Fruit fly (Drosophila melanogaster) whole organism, wandering third instar larva: ENCODE results near the gene Pex10.

ENCODE experiments used
- Abd-B ChIP-seq: fragments of >200 bp; optimal IDR thresholded peaks from 2 replicates; lab custom pipeline; 2017; ENCODE audit warnings: missing biosample characterization, missing genetic modification characterization
- CG32264 ChIP-seq: fragments of 200-800 bp; sonication (Bioruptor generic); optimal IDR thresholded peaks from 2 replicates; lab custom pipeline; 2016; ENCODE audit warnings: missing biosample characterization, missing genetic modification characterization
- CG9705 ChIP-seq: fragments of 200-800 bp; sonication (Bioruptor generic); optimal IDR thresholded peaks from 2 replicates; lab custom pipeline; 2018; ENCODE audit warnings: missing biosample characterization, mild to moderate bottlenecking, missing genetic modification characterization
- CrebA ChIP-seq: fragments of 200-800 bp; sonication (Bioruptor generic); optimal IDR thresholded peaks from 2 replicates; lab custom pipeline; 2016; ENCODE audit warnings: missing biosample characterization, mild to moderate bottlenecking, missing genetic modification characterization, borderline replicate concordance
- Dfd ChIP-seq: fragments of >200 bp; optimal IDR thresholded peaks from 2 replicates; lab custom pipeline; 2017; ENCODE audit warnings: missing biosample characterization, missing genetic modification characterization
- Dif ChIP-seq: fragments of 200-275, 200-300 bp; sonication (Bioruptor generic); optimal IDR thresholded peaks from 2 replicates; lab custom pipeline; 2018; ENCODE audit warnings: missing biosample characterization, missing genetic modification characterization; ENCODE audit not compliant: partially characterized antibody
- GATAd ChIP-seq: sonication (Bioruptor generic); optimal IDR thresholded peaks from 2 replicates; lab custom pipeline; 2016; ENCODE audit warnings: missing biosample characterization, missing genetic modification characterization
- HLH106 ChIP-seq: fragments of 200-800 bp; optimal IDR thresholded peaks from 3 replicates; lab custom pipeline; 2019; ENCODE audit warnings: missing biosample characterization, mild to moderate bottlenecking, missing genetic modification characterization, moderate library complexity
- Hr83 ChIP-seq: fragments of 200-300 bp; sonication (Bioruptor generic); optimal IDR thresholded peaks from 2 replicates; lab custom pipeline; 2016; ENCODE audit warnings: missing biosample characterization, mild to moderate bottlenecking, missing genetic modification characterization, moderate library complexity; ENCODE audit not compliant: poor library complexity, severe bottlenecking
- Jra ChIP-seq: sonication (Bioruptor generic); optimal IDR thresholded peaks from 2 replicates; lab custom pipeline; 2016; ENCODE audit warnings: missing biosample characterization, missing genetic modification characterization
- Mio ChIP-seq: sonication (Bioruptor generic); optimal IDR thresholded peaks from 2 replicates; lab custom pipeline; 2016; ENCODE audit warnings: missing biosample characterization, missing genetic modification characterization
- Myc ChIP-seq: fragments of >200 bp; optimal IDR thresholded peaks from 2 replicates; lab custom pipeline; 2017
- OdsH ChIP-seq: fragments of 200-800 bp; sonication (Bioruptor generic); optimal IDR thresholded peaks from 2 replicates; lab custom pipeline; 2016; ENCODE audit warnings: missing biosample characterization, mild to moderate bottlenecking, missing genetic modification characterization
- Rel ChIP-seq, 2 experiments: fragments of 200-800 bp; sonication (Bioruptor generic) in 1 of 2; optimal IDR thresholded peaks; 2 replicates in 1 of 2; 3 replicates in 1 of 2; lab custom pipeline; 2016 to 2019; ENCODE audit warnings: mild to moderate bottlenecking in 2 of 2, missing biosample characterization in 2 of 2, missing genetic modification characterization in 2 of 2, moderate library complexity in 1 of 2
- Sp1 ChIP-seq: fragments of 200-800 bp; sonication (Bioruptor generic); optimal IDR thresholded peaks from 3 replicates; lab custom pipeline; 2019; ENCODE audit warnings: missing biosample characterization, mild to moderate bottlenecking, missing genetic modification characterization, moderate library complexity
- Vsx2 ChIP-seq: fragments of 200-300, 225-300 bp; sonication (Bioruptor generic); optimal IDR thresholded peaks from 2 replicates; lab custom pipeline; 2018; ENCODE audit warnings: missing biosample characterization, missing genetic modification characterization; ENCODE audit not compliant: partially characterized antibody
- br ChIP-seq: fragments of 200-800 bp; sonication (Bioruptor generic); optimal IDR thresholded peaks from 2 replicates; lab custom pipeline; 2016; ENCODE audit warnings: missing biosample characterization, missing genetic modification characterization
- brk ChIP-seq: fragments of 200-800 bp; sonication (Bioruptor generic); optimal IDR thresholded peaks from 2 replicates; lab custom pipeline; 2016; ENCODE audit warnings: missing biosample characterization, mild to moderate bottlenecking, missing genetic modification characterization
- dl ChIP-seq, 2 experiments: fragments of 175-275, 200-275 bp in 1 of 2; fragments of 200-275 bp in 1 of 2; sonication (Bioruptor generic); optimal IDR thresholded peaks; lab custom pipeline; 2018; ENCODE audit warnings: mild to moderate bottlenecking in 2 of 2, missing biosample characterization in 2 of 2, missing genetic modification characterization in 2 of 2, moderate library complexity in 2 of 2; ENCODE audit not compliant: partially characterized antibody in 2 of 2, insufficient read depth in 1 of 2
- dmrt93B ChIP-seq: fragments of 200-800 bp; sonication (Bioruptor generic); optimal IDR thresholded peaks from 2 replicates; lab custom pipeline; 2018; ENCODE audit warnings: missing biosample characterization, mild to moderate bottlenecking, missing genetic modification characterization
- ey ChIP-seq: fragments of 200-800 bp; sonication (Bioruptor generic); optimal IDR thresholded peaks from 2 replicates; lab custom pipeline; 2016; ENCODE audit warnings: missing biosample characterization, missing genetic modification characterization
- foxo ChIP-seq, 2 experiments: fragments of 200-800 bp; sonication (Bioruptor generic); optimal IDR thresholded peaks; 2 replicates in 1 of 2; 3 replicates in 1 of 2; lab custom pipeline; 2016 to 2017; ENCODE audit warnings: missing biosample characterization in 2 of 2, missing genetic modification characterization in 2 of 2
- fru ChIP-seq: fragments of 200-800 bp; sonication (Bioruptor generic); optimal IDR thresholded peaks from 3 replicates; lab custom pipeline; 2016; ENCODE audit warnings: missing biosample characterization, mild to moderate bottlenecking, missing genetic modification characterization
- h ChIP-seq: fragments of 200-800 bp; sonication (Bioruptor generic); optimal IDR thresholded peaks from 3 replicates; lab custom pipeline; 2016; ENCODE audit warnings: missing biosample characterization, mild to moderate bottlenecking, missing genetic modification characterization
- lola ChIP-seq: fragments of >200 bp; optimal IDR thresholded peaks from 2 replicates; lab custom pipeline; 2017; ENCODE audit warnings: missing biosample characterization, missing genetic modification characterization
- pan ChIP-seq: fragments of >200 bp; optimal IDR thresholded peaks from 2 replicates; lab custom pipeline; 2017
- psq ChIP-seq: fragments of 200-800 bp; sonication (Bioruptor generic); optimal IDR thresholded peaks from 3 replicates; lab custom pipeline; 2017; ENCODE audit warnings: missing biosample characterization, mild to moderate bottlenecking, missing genetic modification characterization, moderate library complexity
- rgr ChIP-seq: fragments of 200-800 bp; sonication (Bioruptor generic); optimal IDR thresholded peaks from 3 replicates; lab custom pipeline; 2016; ENCODE audit warnings: missing biosample characterization, mild to moderate bottlenecking, missing genetic modification characterization
- sage ChIP-seq: fragments of 200-800 bp; sonication (Bioruptor generic); optimal IDR thresholded peaks from 2 replicates; lab custom pipeline; 2016; ENCODE audit warnings: missing biosample characterization, mild to moderate bottlenecking, missing genetic modification characterization
- sv ChIP-seq: fragments of 200-800 bp; sonication (Bioruptor generic); optimal IDR thresholded peaks from 3 replicates; lab custom pipeline; 2016; ENCODE audit warnings: missing biosample characterization, missing genetic modification characterization
- tai ChIP-seq: sonication (Bioruptor generic); optimal IDR thresholded peaks from 2 replicates; lab custom pipeline; 2016; ENCODE audit warnings: missing biosample characterization, missing genetic modification characterization
- woc ChIP-seq: sonication (Bioruptor generic); optimal IDR thresholded peaks from 2 replicates; lab custom pipeline; 2016; ENCODE audit warnings: missing biosample characterization, mild to moderate bottlenecking, missing genetic modification characterization

The Pex10 gene

dm6 chr3L:1568225-1569161 lies 10.5 kb downstream of the Pex10 start, which contains the start of gene CG7879:
CG7879 (minus strand) TSS chr3L:1568608.
- no peak for TF ChIP-seq dmrt93B
- TF ChIP-seq foxo (GFP tag; optimal IDR thresholded peaks at IDR 0.05; lab: Kevin White, UChicago): peak in 1 of 2 experiments; percentile 28
- no peak for TF ChIP-seq Jra (GFP tag; lab: Kevin White, UChicago)
- TF ChIP-seq br (GFP tag; lab: Kevin White, UChicago): no peak
- no peak for TF ChIP-seq Myc (lab: Kevin White, UChicago)
- TF ChIP-seq CG32264 (GFP tag; lab: Kevin White, UChicago): no peak
- no peak for TF ChIP-seq brk
- peak; percentile 34 for TF ChIP-seq h
- no peak for TF ChIP-seq Dfd (GFP tag; lab: Kevin White, UChicago)
- TF ChIP-seq rgr (GFP tag; lab: Kevin White, UChicago): peak; percentile 22
- TF ChIP-seq Dif (GFP tag; lab: Kevin White, UChicago): no peak
- TF ChIP-seq Abd-B (GFP tag; lab: Kevin White, UChicago): no peak
- peak; percentile 48 for TF ChIP-seq sv
- TF ChIP-seq ey (GFP tag; lab: Kevin White, UChicago): no peak
- no peak for TF ChIP-seq Vsx2
- no peak for TF ChIP-seq Rel (GFP tag; optimal IDR thresholded peaks at IDR 0.05; lab: Kevin White, UChicago)
- TF ChIP-seq Rel (tag; optimal IDR thresholded peaks at IDR 0.05; lab: Kevin White, UChicago): peak; percentile 36
- peak; percentile 41 for TF ChIP-seq woc (GFP tag; lab: Kevin White, UChicago)
- TF ChIP-seq Sp1 (GFP tag; lab: Kevin White, UChicago): peak; percentile 9
- no peak for TF ChIP-seq tai (GFP tag; lab: Kevin White, UChicago)
- peak; percentile 44 for TF ChIP-seq HLH106 (tag; lab: Kevin White, UChicago)
- peak; percentile 49 for TF ChIP-seq psq
- no peak for TF ChIP-seq fru
- TF ChIP-seq CG9705 (GFP tag; lab: Kevin White, UChicago): no peak

- TF ChIP-seq pan (lab: Kevin White, UChicago) (no peak), Rel (GFP tag; optimal IDR thresholded peaks at IDR 0.05; lab: Kevin White, UChicago) (no peak), Rel (tag; optimal IDR thresholded peaks at IDR 0.05; lab: Kevin White, UChicago) (peak; percentile 85), Myc (lab: Kevin White, UChicago) (peak; percentile 15), OdsH (peak; percentile 30), br (GFP tag; lab: Kevin White, UChicago) (no peak), Sp1 (GFP tag; lab: Kevin White, UChicago) (peak; percentile 22), Hr83 (GFP tag; lab: Kevin White, UChicago) (peak; percentile 19), fru (peak; percentile 7)
Measured at dm6 chr3L:1569162-1569965, 11.3 kb downstream of the Pex10 start, which contains the start of gene Tmep. Tmep (plus strand) TSS chr3L:1569181.

dm6 chr3L:1569966-1570276 lies 11.9 kb downstream of the Pex10 start:
- TF ChIP-seq psq: peak; percentile 88
- no peak for TF ChIP-seq dl (GFP tag; optimal IDR thresholded peaks at IDR 0.05; lab: Kevin White, UChicago; ENCODE audit: insufficient read depth in 1 of 2, partially characterized antibody in 2 of 2)

dm6 chr3L:1571077-1571476 lies 13.0 kb downstream of the Pex10 start:
- no peak for TF ChIP-seq woc (GFP tag; lab: Kevin White, UChicago)
- no peak for TF ChIP-seq sage (GFP tag; lab: Kevin White, UChicago)
- no peak for TF ChIP-seq sv
- no peak for TF ChIP-seq ey (GFP tag; lab: Kevin White, UChicago)
- no peak for TF ChIP-seq Abd-B (GFP tag; lab: Kevin White, UChicago)
- no peak for TF ChIP-seq Hr83 (GFP tag; lab: Kevin White, UChicago)
- no peak for TF ChIP-seq fru
- TF ChIP-seq Dif (GFP tag; lab: Kevin White, UChicago): no peak
- no peak for TF ChIP-seq Dfd (GFP tag; lab: Kevin White, UChicago)
- no peak for TF ChIP-seq OdsH
- TF ChIP-seq HLH106 (tag; lab: Kevin White, UChicago): no peak
- TF ChIP-seq Sp1 (GFP tag; lab: Kevin White, UChicago): no peak
- no peak for TF ChIP-seq lola (GFP tag; lab: Kevin White, UChicago)
- no peak for TF ChIP-seq GATAd (GFP tag; lab: Kevin White, UChicago)
- no peak for TF ChIP-seq CrebA (GFP tag; lab: Kevin White, UChicago)
- no peak for TF ChIP-seq Mio (GFP tag; lab: Kevin White, UChicago)
